Worm (Caenorhabditis elegans): ENCODE data around the gene srt-20.

DNA sequence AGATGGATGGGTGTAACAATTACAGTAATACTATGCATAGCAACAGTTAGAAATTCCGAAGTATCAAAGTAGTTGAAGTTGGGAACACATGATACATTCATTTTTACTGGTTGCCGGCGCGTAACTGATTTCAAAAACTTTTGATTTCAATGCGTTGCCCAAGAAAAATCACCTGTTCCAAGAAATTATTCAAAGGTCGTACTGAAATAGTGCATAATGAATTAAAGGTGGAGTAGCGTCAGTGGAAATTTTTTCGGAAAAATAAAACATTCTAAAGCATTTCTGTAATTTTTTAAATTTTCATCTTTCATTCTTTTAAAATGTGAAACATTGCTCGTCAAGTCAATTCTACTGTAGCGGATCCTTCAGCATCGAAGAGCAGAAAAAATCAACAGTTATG lies 38.3 kb downstream of the srt-20 start, which contains the start of gene srh-204:
- no peak for TF ChIP-seq lin-15B (tag; optimal IDR thresholded peaks at IDR 0.05)
- TF ChIP-seq mep-1 (tag; optimal IDR thresholded peaks at IDR 0.05) = no peak
- no peak for TF ChIP-seq T20F7.1 (GFP tag; optimal IDR thresholded peaks at IDR 0.05)

Data from whole organism, L4 larva.